Worm (Caenorhabditis elegans): ENCODE data around the gene srw-44.

DNA sequence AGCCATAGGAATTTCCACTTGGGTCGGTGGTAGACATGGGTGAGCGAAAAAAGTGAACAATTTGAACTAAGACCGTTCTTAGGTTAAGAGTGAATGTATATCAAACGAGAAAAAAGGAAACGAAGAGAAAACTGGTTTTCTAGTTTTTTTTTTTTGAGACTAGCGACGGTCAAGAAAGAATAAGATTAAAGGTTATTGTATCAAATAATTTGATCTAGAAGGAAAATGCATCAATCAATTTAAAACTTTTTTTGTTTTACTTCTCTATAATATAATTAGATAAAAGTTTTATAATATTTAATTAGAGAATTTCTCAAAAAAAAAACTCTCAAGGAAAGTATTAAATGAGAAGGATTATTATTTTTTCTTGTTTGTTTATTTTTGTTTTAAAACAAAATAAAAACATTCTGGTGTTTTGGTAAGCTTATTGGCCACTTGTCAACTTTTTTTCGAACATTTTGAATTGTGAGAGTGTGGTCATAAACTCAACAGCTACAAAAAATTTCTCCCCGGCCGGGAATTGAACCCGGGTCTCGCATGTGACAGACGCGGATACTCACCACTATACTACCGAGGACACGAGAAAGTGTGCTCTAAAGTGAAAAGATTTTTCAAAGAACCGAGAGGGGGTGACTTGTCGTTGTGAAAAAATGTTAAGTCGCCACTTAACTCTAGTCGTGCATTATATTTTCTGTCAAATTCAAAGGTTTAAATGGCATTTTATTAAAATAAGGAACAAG lies 34.7 kb upstream of the srw-44 start, which contains the start of gene W06G6.17:
- TF ChIP-seq pha-4 (tag; optimal IDR thresholded peaks at IDR 0.05) (no peak), mec-3 (tag; optimal IDR thresholded peaks at IDR 0.05; ENCODE audit: borderline replicate concordance) (no peak), tbx-2 (tag; optimal IDR thresholded peaks at IDR 0.05) (no peak), sox-2 (GFP tag; IDR thresholded peaks at IDR 0.05) (no peak), ceh-22 (tag; optimal IDR thresholded peaks at IDR 0.05) (no peak), ceh-9 (tag; optimal IDR thresholded peaks at IDR 0.05) (no peak), ceh-48 (tag; optimal IDR thresholded peaks at IDR 0.05) (no peak)

All from whole organism, late embryonic.